Worm (Caenorhabditis elegans): ENCODE measurements around the gene E03H12.7.

DNA sequence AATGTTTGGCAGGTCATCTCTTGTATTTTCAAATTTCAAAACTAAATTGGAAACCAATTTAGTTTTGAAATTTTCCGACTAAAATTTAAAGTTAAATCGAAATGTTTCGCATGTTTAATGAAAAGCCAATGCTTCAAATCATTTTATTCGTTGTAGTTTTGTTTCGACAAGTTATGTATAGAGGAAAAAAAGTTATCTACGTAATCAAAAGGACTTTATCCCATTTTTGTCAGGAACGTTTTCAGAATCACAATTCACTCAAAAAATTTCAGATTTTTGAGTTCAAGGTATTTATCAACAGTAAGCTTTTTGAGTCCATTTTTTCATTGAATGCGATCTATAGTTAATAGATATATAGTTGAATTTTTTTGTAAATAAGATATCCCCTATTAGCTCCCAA is 49.8 kb downstream of the E03H12.7 start, which contains the start of gene str-168:
- TF ChIP-seq ceh-82 (tag; optimal IDR thresholded peaks at IDR 0.05): no peak
- no peak for TF ChIP-seq nhr-21 (tag; optimal IDR thresholded peaks at IDR 0.05)
- no peak for TF ChIP-seq lin-13 (GFP tag; optimal IDR thresholded peaks at IDR 0.05)
- TF ChIP-seq unc-39 (tag; optimal IDR thresholded peaks at IDR 0.05): no peak
- no peak for TF ChIP-seq ztf-11 (tag; optimal IDR thresholded peaks at IDR 0.05)
